Fruit fly (Drosophila melanogaster) whole organism, embryonic: Measurements from ENCODE around the gene CG1998.
A peak's percentile ranks its signal among the peaks of the same experiment; 100 is the strongest.

Source experiments
- Abd-B ChIP-seq: fragments of 200-800 bp; sonication (Bioruptor generic); optimal IDR thresholded peaks from 2 replicates; lab custom pipeline; 2018; ENCODE audit warnings: missing biosample characterization, mild to moderate bottlenecking, missing genetic modification characterization, moderate library complexity
- CG10209 ChIP-seq: fragments of 200-800 bp; sonication (Bioruptor generic); optimal IDR thresholded peaks from 3 replicates; lab custom pipeline; 2017; ENCODE audit warnings: missing biosample characterization, mild to moderate bottlenecking, missing genetic modification characterization, missing genetic modification reagents
- CG10462 ChIP-seq: fragments of 200-800 bp; sonication (Bioruptor generic); optimal IDR thresholded peaks from 2 replicates; lab custom pipeline; 2016; ENCODE audit warnings: missing biosample characterization, missing genetic modification characterization
- CG11093 ChIP-seq: fragments of 200-800 bp; sonication (Bioruptor generic); IDR thresholded peaks from 3 replicates; pipeline ENCODE4 v1.3.6; 2022; ENCODE audit warnings: missing biosample characterization, missing genetic modification characterization
- CG13287 ChIP-seq: fragments of 200-800 bp; sonication (Bioruptor generic); IDR thresholded peaks from 2 replicates; pipeline ENCODE4 v1.3.6; 2022; ENCODE audit warnings: missing biosample characterization, missing genetic modification characterization; ENCODE audit not compliant: partially characterized antibody
- CG13894 ChIP-seq: fragments of 200-800 bp; sonication (Bioruptor generic); optimal IDR thresholded peaks from 3 replicates; lab custom pipeline; 2018; ENCODE audit warnings: missing biosample characterization, mild to moderate bottlenecking, missing genetic modification characterization, moderate library complexity
- CG1529 ChIP-seq: fragments of 200-800 bp; sonication (Bioruptor generic); optimal IDR thresholded peaks from 3 replicates; lab custom pipeline; 2018; ENCODE audit warnings: missing biosample characterization, missing genetic modification characterization
- CG17568 ChIP-seq: fragments of 200-800 bp; sonication (Bioruptor generic); optimal IDR thresholded peaks from 2 replicates; lab custom pipeline; 2018; ENCODE audit warnings: missing biosample characterization, mild to moderate bottlenecking, missing genetic modification characterization, moderate library complexity
- CG31224 ChIP-seq: fragments of 200-800 bp; sonication (Bioruptor generic); IDR thresholded peaks from 2 replicates; pipeline ENCODE4 v1.3.6; 2022; ENCODE audit warnings: missing biosample characterization, missing genetic modification characterization
- CG31365 ChIP-seq: fragments of 200-800 bp; sonication (Bioruptor generic); optimal IDR thresholded peaks from 2 replicates; lab custom pipeline; 2018; ENCODE audit warnings: missing biosample characterization, mild to moderate bottlenecking, missing genetic modification characterization
- CG4730 ChIP-seq: fragments of 200-800 bp; sonication (Bioruptor generic); IDR thresholded peaks from 2 replicates; pipeline ENCODE4 v1.3.6; 2022; ENCODE audit warnings: missing biosample characterization, missing genetic modification characterization
- CG7372 ChIP-seq: fragments of 200-800 bp; sonication (Bioruptor generic); IDR thresholded peaks from 2 replicates; pipeline ENCODE4 v1.3.6; 2022; ENCODE audit warnings: missing biosample characterization, missing genetic modification characterization
- CG8290 ChIP-seq, 3 experiments: fragments of 200-800 bp; sonication (Bioruptor generic); optimal IDR thresholded peaks; 2 replicates each; lab custom pipeline; 2016 to 2019; ENCODE audit warnings: missing biosample characterization in 3 of 3, missing genetic modification characterization in 3 of 3, mild to moderate bottlenecking in 2 of 3, moderate library complexity in 1 of 3
- CG9609 ChIP-seq: fragments of 200-800 bp; sonication (Bioruptor generic); optimal IDR thresholded peaks from 3 replicates; lab custom pipeline; 2016; ENCODE audit warnings: missing biosample characterization, missing genetic modification characterization
- CG9932 ChIP-seq: fragments of 200-800 bp; sonication (Bioruptor generic); IDR thresholded peaks from 2 replicates; pipeline ENCODE4 v1.3.6; 2022; ENCODE audit warnings: missing biosample characterization, missing genetic modification characterization
- D19B ChIP-seq: fragments of 200-800 bp; sonication (Bioruptor generic); optimal IDR thresholded peaks from 2 replicates; lab custom pipeline; 2017; ENCODE audit warnings: missing biosample characterization, mild to moderate bottlenecking, missing genetic modification characterization
- Dek ChIP-seq: fragments of 200-800 bp; sonication (Bioruptor generic); optimal IDR thresholded peaks from 3 replicates; lab custom pipeline; 2019; ENCODE audit warnings: missing biosample characterization, mild to moderate bottlenecking, missing genetic modification characterization, moderate library complexity
- Fer2 ChIP-seq: fragments of 200-800 bp; sonication (Bioruptor generic); optimal IDR thresholded peaks from 2 replicates; lab custom pipeline; 2018; ENCODE audit warnings: missing biosample characterization, mild to moderate bottlenecking, missing genetic modification characterization, moderate library complexity
- HHEX ChIP-seq: fragments of 200-800 bp; sonication (Bioruptor generic); optimal IDR thresholded peaks from 3 replicates; lab custom pipeline; 2017; ENCODE audit warnings: missing biosample characterization, mild to moderate bottlenecking, missing genetic modification characterization, missing genetic modification reagents
- HLH4C ChIP-seq: fragments of 200-800 bp; sonication (Bioruptor generic); IDR thresholded peaks from 3 replicates; pipeline ENCODE4 v1.3.6; 2022; ENCODE audit warnings: missing biosample characterization, missing genetic modification characterization; ENCODE audit not compliant: partially characterized antibody
- Hr78 ChIP-seq, 2 experiments: fragments of 200-800 bp in 1 of 2; fragments of >200 bp in 1 of 2; sonication (Bioruptor generic) in 1 of 2; optimal IDR thresholded peaks; 2 replicates each; lab custom pipeline; 2017 to 2019; ENCODE audit warnings: missing biosample characterization in 2 of 2, missing genetic modification characterization in 2 of 2, mild to moderate bottlenecking in 1 of 2, moderate library complexity in 1 of 2
- Lhr ChIP-seq: fragments of 200-800 bp; sonication (Bioruptor generic); optimal IDR thresholded peaks from 3 replicates; lab custom pipeline; 2017; ENCODE audit warnings: mild to moderate bottlenecking, missing biosample characterization, missing genetic modification reagents, missing genetic modification characterization
- Lpt ChIP-seq: fragments of >200 bp; optimal IDR thresholded peaks from 2 replicates; lab custom pipeline; 2018; ENCODE audit warnings: missing biosample characterization, missing genetic modification characterization
- Rx ChIP-seq: fragments of 200-800 bp; sonication (Bioruptor generic); IDR thresholded peaks from 2 replicates; pipeline ENCODE4 v1.3.6; 2022; ENCODE audit warnings: missing biosample characterization, missing genetic modification characterization
- ab ChIP-seq: fragments of 200-800 bp; sonication (Bioruptor generic); optimal IDR thresholded peaks from 2 replicates; lab custom pipeline; 2016; ENCODE audit warnings: missing biosample characterization, missing genetic modification characterization
- ato ChIP-seq: fragments of 200-800 bp; sonication (Bioruptor generic); IDR thresholded peaks from 2 replicates; pipeline ENCODE4 v1.3.6; 2022; ENCODE audit warnings: missing biosample characterization, missing genetic modification characterization; ENCODE audit not compliant: partially characterized antibody
- bbx ChIP-seq: fragments of 200-800 bp; sonication (Bioruptor generic); IDR thresholded peaks from 2 replicates; pipeline ENCODE4 v1.3.6; 2022; ENCODE audit warnings: missing biosample characterization, missing genetic modification characterization; ENCODE audit not compliant: partially characterized antibody
- chinmo ChIP-seq: fragments of 200-800 bp; sonication (Bioruptor generic); IDR thresholded peaks from 4 replicates; pipeline ENCODE4 v1.3.6; 2022; ENCODE audit warnings: missing biosample characterization, missing genetic modification characterization; ENCODE audit not compliant: partially characterized antibody
- ci ChIP-seq: fragments of 200-800 bp; sonication (Bioruptor generic); IDR thresholded peaks from 3 replicates; pipeline ENCODE4 v1.3.6; 2022; ENCODE audit warnings: missing biosample characterization, missing genetic modification characterization
- corto ChIP-seq: fragments of 200-800 bp; sonication (Bioruptor generic); optimal IDR thresholded peaks from 2 replicates; lab custom pipeline; 2016; ENCODE audit warnings: missing biosample characterization, mild to moderate bottlenecking, missing genetic modification characterization, moderate library complexity
- dm ChIP-seq: fragments of 200-800 bp; sonication (Bioruptor generic); optimal IDR thresholded peaks from 3 replicates; lab custom pipeline; 2016; ENCODE audit warnings: missing biosample characterization, missing genetic modification characterization
- eyg ChIP-seq: fragments of 200-800 bp; sonication (Bioruptor generic); optimal IDR thresholded peaks from 3 replicates; lab custom pipeline; 2016; ENCODE audit warnings: missing biosample characterization, missing genetic modification characterization
- ftz-f1 ChIP-seq: fragments of 200-800 bp; sonication (Bioruptor generic); optimal IDR thresholded peaks from 2 replicates; lab custom pipeline; 2016; ENCODE audit warnings: missing biosample characterization, missing genetic modification characterization
- gsb-n ChIP-seq: fragments of 200-800 bp; sonication (Bioruptor generic); optimal IDR thresholded peaks from 3 replicates; lab custom pipeline; 2018; ENCODE audit warnings: missing biosample characterization, mild to moderate bottlenecking, missing genetic modification characterization
- gt ChIP-seq: fragments of 200-800 bp; sonication (Bioruptor generic); IDR thresholded peaks from 2 replicates; pipeline ENCODE4 v1.3.6; 2022; ENCODE audit warnings: missing biosample characterization, missing genetic modification characterization
- her ChIP-seq: fragments of 200-800 bp; sonication (Bioruptor generic); optimal IDR thresholded peaks from 2 replicates; lab custom pipeline; 2016; ENCODE audit warnings: missing biosample characterization, missing genetic modification characterization
- kay ChIP-seq: fragments of 200-800 bp; sonication (Bioruptor generic); optimal IDR thresholded peaks from 2 replicates; lab custom pipeline; 2016; ENCODE audit warnings: missing biosample characterization, missing genetic modification characterization
- knrl ChIP-seq: fragments of 200-800 bp; sonication (Bioruptor generic); IDR thresholded peaks from 3 replicates; pipeline ENCODE4 v1.3.6; 2022; ENCODE audit warnings: missing biosample characterization, missing genetic modification characterization; ENCODE audit not compliant: partially characterized antibody
- lbe ChIP-seq: fragments of 200-800 bp; sonication (Bioruptor generic); optimal IDR thresholded peaks from 2 replicates; lab custom pipeline; 2016; ENCODE audit warnings: missing biosample characterization, mild to moderate bottlenecking, missing genetic modification characterization
- lmd ChIP-seq: fragments of 200-800 bp; sonication (Bioruptor generic); IDR thresholded peaks from 2 replicates; pipeline ENCODE4 v1.3.6; 2022; ENCODE audit warnings: missing biosample characterization, missing genetic modification characterization
- mam ChIP-seq: fragments of 200-800 bp; sonication (Bioruptor generic); optimal IDR thresholded peaks from 3 replicates; lab custom pipeline; 2016; ENCODE audit warnings: missing biosample characterization, missing genetic modification characterization
- nerfin-2 ChIP-seq: fragments of 200-800 bp; sonication (Bioruptor generic); IDR thresholded peaks from 2 replicates; pipeline ENCODE4 v1.3.6; 2022; ENCODE audit warnings: missing biosample characterization, missing genetic modification characterization; ENCODE audit not compliant: partially characterized antibody
- peb ChIP-seq: fragments of 200-800 bp; sonication (Bioruptor generic); IDR thresholded peaks from 2 replicates; pipeline ENCODE4 v1.3.6; 2022; ENCODE audit warnings: missing biosample characterization, missing genetic modification characterization
- pfk ChIP-seq: fragments of 200-800 bp; sonication (Bioruptor generic); optimal IDR thresholded peaks from 2 replicates; lab custom pipeline; 2018; ENCODE audit warnings: missing biosample characterization, mild to moderate bottlenecking, missing genetic modification characterization, moderate library complexity
- rib ChIP-seq: fragments of 200-800 bp; sonication (Bioruptor generic); IDR thresholded peaks from 2 replicates; pipeline ENCODE4 v1.3.6; 2022; ENCODE audit warnings: missing biosample characterization, missing genetic modification characterization
- run ChIP-seq: fragments of 200-800 bp; sonication (Bioruptor generic); optimal IDR thresholded peaks from 3 replicates; lab custom pipeline; 2018; ENCODE audit warnings: missing biosample characterization, mild to moderate bottlenecking, missing genetic modification characterization
- sd ChIP-seq: fragments of 200-800 bp; sonication (Bioruptor generic); optimal IDR thresholded peaks from 3 replicates; lab custom pipeline; 2018; ENCODE audit warnings: missing biosample characterization, mild to moderate bottlenecking, missing genetic modification characterization, moderate library complexity
- zfh2 ChIP-seq: fragments of 200-800 bp; sonication (Bioruptor generic); optimal IDR thresholded peaks from 2 replicates; lab custom pipeline; 2016; ENCODE audit warnings: missing biosample characterization, missing genetic modification characterization

CG1998 gene

DNA sequence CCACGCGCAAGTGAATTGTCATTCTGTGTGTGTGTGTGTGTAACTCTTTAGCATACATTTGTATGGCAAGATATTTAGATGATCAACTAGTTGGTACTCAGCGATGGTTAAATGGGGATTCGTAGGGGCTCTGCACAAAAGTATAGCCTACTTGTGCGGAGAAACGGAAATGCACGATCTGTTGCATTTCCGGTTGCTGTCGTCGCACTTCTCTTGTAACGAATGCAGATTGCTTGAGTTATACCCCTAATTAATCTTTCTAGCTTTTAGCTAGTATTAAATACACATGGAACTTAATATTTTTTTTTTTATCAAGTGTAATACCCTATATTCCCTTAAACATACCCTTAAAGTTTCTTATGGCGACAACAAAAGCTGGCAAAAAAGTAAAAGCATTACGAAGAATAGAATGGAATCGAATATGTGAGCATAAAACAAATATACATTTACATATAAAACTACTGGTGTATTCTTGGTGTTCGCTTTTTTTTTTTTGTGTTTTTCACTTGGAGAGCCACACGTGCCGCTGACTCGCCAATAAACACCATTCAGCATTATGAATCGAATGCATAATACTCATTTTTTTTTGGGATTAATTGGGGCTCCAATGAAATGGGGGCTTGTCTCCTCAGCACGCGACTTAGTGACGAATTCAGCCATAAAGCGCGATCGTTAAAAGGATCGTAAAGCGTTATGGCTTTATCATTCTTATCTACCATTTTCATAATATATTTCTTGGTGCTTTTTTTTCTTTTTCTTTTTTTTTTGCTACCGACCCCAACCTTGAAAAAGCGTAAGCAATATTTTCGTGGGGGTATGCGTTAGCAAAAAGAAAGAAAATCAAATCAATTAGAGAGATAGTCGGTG is 21.5 kb downstream of the CG1998 start (continued):
- no peak for TF ChIP-seq Lhr (GFP tag; lab: Kevin White, UChicago)
- TF ChIP-seq CG31365 (tag; lab: Kevin White, UChicago), result no peak
- no peak for TF ChIP-seq CG13287 (GFP tag; lab: Robert Waterston, UW)
- no peak for TF ChIP-seq lbe (GFP tag; lab: Kevin White, UChicago)
- TF ChIP-seq gsb-n, result no peak
- TF ChIP-seq sd (tag; lab: Kevin White, UChicago), result no peak
- peak; percentile 63 for TF ChIP-seq CG10209 (GFP tag; lab: Kevin White, UChicago)
- peak; percentile 59 for TF ChIP-seq her
- no peak for TF ChIP-seq ftz-f1 (GFP tag; lab: Kevin White, UChicago)
- TF ChIP-seq eyg (GFP tag; lab: Kevin White, UChicago), result peak; percentile 12
- TF ChIP-seq corto, result no peak
- TF ChIP-seq CG10462 (GFP tag; lab: Kevin White, UChicago), result no peak
- TF ChIP-seq CG31224 (GFP tag; lab: Robert Waterston, UW), result peak; percentile 60; the same call in 1 of the 2 replicates
- no peak for TF ChIP-seq peb (GFP tag; lab: Robert Waterston, UW)
- TF ChIP-seq CG11093 (GFP tag; lab: Robert Waterston, UW), result no peak
- 0 out of 3 replicates have a peak, but pooled peaks have one; percentile 15 for TF ChIP-seq ci (GFP tag; lab: Robert Waterston, UW)
- peak; percentile 86 for TF ChIP-seq zfh2
- TF ChIP-seq D19B (GFP tag; lab: Kevin White, UChicago), result peak; percentile 93
- TF ChIP-seq CG8290 (GFP tag; optimal IDR thresholded peaks at IDR 0.05; lab: Kevin White, UChicago), result no peak
- peak in 1 of 2 experiments; percentile 55 for TF ChIP-seq CG8290 (tag; optimal IDR thresholded peaks at IDR 0.05; lab: Kevin White, UChicago)
- TF ChIP-seq Abd-B (GFP tag; lab: Kevin White, UChicago), result peak; percentile 5
- TF ChIP-seq HHEX, result peak; percentile 61
- TF ChIP-seq rib (GFP tag; lab: Robert Waterston, UW), result no peak; the same call in 1 of the 2 replicates
- no peak for TF ChIP-seq dm (GFP tag; lab: Kevin White, UChicago)
- TF ChIP-seq nerfin-2 (GFP tag; lab: Robert Waterston, UW), result no peak
- peak; percentile 84 for TF ChIP-seq CG9932 (GFP tag; lab: Robert Waterston, UW)
- no peak for TF ChIP-seq HLH4C (GFP tag; lab: Robert Waterston, UW)
- no peak for TF ChIP-seq CG7372
- no peak for TF ChIP-seq CG17568
- TF ChIP-seq chinmo, result no peak
- TF ChIP-seq Dek (tag; lab: Kevin White, UChicago), result peak; percentile 61
- TF ChIP-seq ato (GFP tag; lab: Robert Waterston, UW), result no peak
- TF ChIP-seq pfk, result no peak
- no peak for TF ChIP-seq gt (GFP tag; lab: Robert Waterston, UW)
- TF ChIP-seq Rx, result no peak
- TF ChIP-seq knrl, result no peak
- no peak for TF ChIP-seq CG1529
- TF ChIP-seq lmd (GFP tag; lab: Robert Waterston, UW), result peak; percentile 66; the same call in 1 of the 2 replicates
- TF ChIP-seq Fer2 (tag; lab: Kevin White, UChicago), result no peak
- TF ChIP-seq run (tag; lab: Kevin White, UChicago), result no peak
- peak; percentile 77 for TF ChIP-seq mam (GFP tag; lab: Kevin White, UChicago)
- no peak for TF ChIP-seq ab (GFP tag; lab: Kevin White, UChicago)
- no peak for TF ChIP-seq Lpt
- no peak for TF ChIP-seq Hr78 (GFP tag; optimal IDR thresholded peaks at IDR 0.05; lab: Kevin White, UChicago)
- TF ChIP-seq CG4730 (GFP tag; lab: Robert Waterston, UW), result no peak
- peak; percentile 68 for TF ChIP-seq CG9609
- no peak for TF ChIP-seq bbx (GFP tag; lab: Robert Waterston, UW)
- no peak for TF ChIP-seq kay (GFP tag; lab: Kevin White, UChicago)
- TF ChIP-seq CG13894 (tag; lab: Kevin White, UChicago), result no peak
